Fruit fly (Drosophila melanogaster) whole organism, embryonic: ENCODE results near the gene PIG-Q.

Source experiments
- CG14860 ChIP-seq: fragments of 200-800 bp; sonication (Bioruptor generic); IDR thresholded peaks from 3 replicates; pipeline ENCODE4 v1.3.6; 2022; ENCODE audit warnings: missing biosample characterization, missing genetic modification characterization; ENCODE audit not compliant: partially characterized antibody
- CG17612 ChIP-seq: fragments of 200-800 bp; sonication (Bioruptor generic); IDR thresholded peaks from 2 replicates; pipeline ENCODE4 v1.3.6; 2022; ENCODE audit warnings: missing biosample characterization, missing genetic modification characterization
- CG7928 ChIP-seq: fragments of 200-800 bp; sonication (Bioruptor generic); optimal IDR thresholded peaks from 2 replicates; lab custom pipeline; 2017; ENCODE audit warnings: missing biosample characterization, mild to moderate bottlenecking, missing genetic modification characterization
- E2f1 ChIP-seq: fragments of 200-800 bp; sonication (Bioruptor generic); IDR thresholded peaks from 2 replicates; pipeline ENCODE4 v1.3.6; 2022; ENCODE audit warnings: missing biosample characterization, missing genetic modification characterization
- Rx ChIP-seq: fragments of 200-800 bp; sonication (Bioruptor generic); IDR thresholded peaks from 2 replicates; pipeline ENCODE4 v1.3.6; 2022; ENCODE audit warnings: missing biosample characterization, missing genetic modification characterization
- ato ChIP-seq: fragments of 200-800 bp; sonication (Bioruptor generic); IDR thresholded peaks from 2 replicates; pipeline ENCODE4 v1.3.6; 2022; ENCODE audit warnings: missing biosample characterization, missing genetic modification characterization; ENCODE audit not compliant: partially characterized antibody
- bowl ChIP-seq: fragments of 200-800 bp; sonication (Bioruptor generic); IDR thresholded peaks from 2 replicates; pipeline ENCODE4 v1.3.6; 2022; ENCODE audit warnings: missing biosample characterization, missing genetic modification characterization
- h ChIP-seq: fragments of >200 bp; optimal IDR thresholded peaks from 2 replicates; lab custom pipeline; 2017
- pfk ChIP-seq: fragments of 200-800 bp; sonication (Bioruptor generic); optimal IDR thresholded peaks from 2 replicates; lab custom pipeline; 2018; ENCODE audit warnings: missing biosample characterization, mild to moderate bottlenecking, missing genetic modification characterization, moderate library complexity
- shn ChIP-seq: fragments of 200-800 bp; sonication (Bioruptor generic); optimal IDR thresholded peaks from 3 replicates; lab custom pipeline; 2016; ENCODE audit warnings: missing biosample characterization, missing genetic modification characterization
- sr ChIP-seq: fragments of 200-800 bp; sonication (Bioruptor generic); IDR thresholded peaks from 3 replicates; pipeline ENCODE4 v1.3.6; 2022; ENCODE audit warnings: missing biosample characterization, missing genetic modification characterization

dm6 chrX:16368585-16368984, 9.6 kb downstream of the PIG-Q start:
- TF ChIP-seq pfk (GFP tag; lab: Kevin White, UChicago) (no peak), shn (no peak), ato (GFP tag; lab: Robert Waterston, UW) (no peak), E2f1 (no peak), CG17612 (GFP tag; lab: Robert Waterston, UW) (no peak), CG14860 (GFP tag; lab: Robert Waterston, UW) (peak; percentile 50; the same call in 2 of the 3 replicates), CG7928 (no peak), h (no peak), Rx (GFP tag; lab: Robert Waterston, UW) (no peak), sr (no peak), bowl (GFP tag; lab: Robert Waterston, UW) (no peak)
